Fruit fly (Drosophila melanogaster) whole organism, pupa: ENCODE results near the gene CG10694.

ENCODE experiments used
- CG10348 ChIP-seq: fragments of 200-800 bp; sonication (Bioruptor generic); IDR thresholded peaks from 2 replicates; pipeline ENCODE4 v1.3.6; 2022; ENCODE audit warnings: missing biosample characterization, missing genetic modification characterization
- CG15710 ChIP-seq: fragments of 200-800 bp; sonication (Bioruptor generic); optimal IDR thresholded peaks from 2 replicates; lab custom pipeline; 2018; ENCODE audit warnings: missing biosample characterization, mild to moderate bottlenecking, missing genetic modification characterization, moderate library complexity
- CG17806 ChIP-seq: fragments of 200-800 bp; sonication (Bioruptor generic); optimal IDR thresholded peaks from 2 replicates; lab custom pipeline; 2018; ENCODE audit warnings: missing biosample characterization, mild to moderate bottlenecking, missing genetic modification characterization, moderate library complexity
- CG32121 ChIP-seq: fragments of 200-800 bp; sonication (Bioruptor generic); IDR thresholded peaks from 2 replicates; pipeline ENCODE4 v1.3.6; 2022; ENCODE audit warnings: missing biosample characterization, missing genetic modification characterization
- CG4496 ChIP-seq: fragments of 200-800 bp; sonication (Bioruptor generic); IDR thresholded peaks from 3 replicates; pipeline ENCODE4 v1.3.6; 2022; ENCODE audit warnings: missing biosample characterization, missing genetic modification characterization
- CG8301 ChIP-seq: fragments of 200-800 bp; sonication (Bioruptor generic); optimal IDR thresholded peaks from 2 replicates; lab custom pipeline; 2018; ENCODE audit warnings: missing biosample characterization, mild to moderate bottlenecking, missing genetic modification characterization
- CG9948 ChIP-seq: fragments of 200-800 bp; sonication (Bioruptor generic); optimal IDR thresholded peaks from 2 replicates; lab custom pipeline; 2018; ENCODE audit warnings: missing biosample characterization, mild to moderate bottlenecking, missing genetic modification characterization, moderate library complexity
- Pif1A ChIP-seq: fragments of 200-800 bp; sonication (Bioruptor generic); optimal IDR thresholded peaks from 3 replicates; lab custom pipeline; 2016; ENCODE audit warnings: missing biosample characterization, missing genetic modification characterization
- Snoo ChIP-seq: fragments of 200-800 bp; sonication (Bioruptor generic); optimal IDR thresholded peaks from 3 replicates; lab custom pipeline; 2017; ENCODE audit warnings: missing biosample characterization, mild to moderate bottlenecking, missing genetic modification characterization, inconsistent platforms
- fd96Ca ChIP-seq: fragments of 200-800 bp; sonication (Bioruptor generic); IDR thresholded peaks from 3 replicates; pipeline ENCODE4 v1.3.6; 2022; ENCODE audit warnings: missing biosample characterization, missing genetic modification characterization
- gl ChIP-seq: fragments of 200-800 bp; sonication (Bioruptor generic); optimal IDR thresholded peaks from 2 replicates; lab custom pipeline; 2018; ENCODE audit warnings: missing biosample characterization, mild to moderate bottlenecking, missing genetic modification characterization

dm6 chr3R:24069965-24070364 lies 37.2 kb upstream of the CG10694 start:
- TF ChIP-seq CG10348 (GFP tag; lab: Robert Waterston, UW), result no peak
- no peak for TF ChIP-seq CG15710 (tag; lab: Kevin White, UChicago)
- TF ChIP-seq Pif1A (GFP tag; lab: Kevin White, UChicago), result no peak
- no peak for TF ChIP-seq CG9948
- no peak for TF ChIP-seq fd96Ca
- TF ChIP-seq CG32121, result no peak
- no peak for TF ChIP-seq Snoo (tag; lab: Kevin White, UChicago)
- TF ChIP-seq gl (tag; lab: Kevin White, UChicago), result no peak
- no peak for TF ChIP-seq CG4496 (GFP tag; lab: Robert Waterston, UW)
- no peak for TF ChIP-seq CG17806 (tag; lab: Kevin White, UChicago)
- no peak for TF ChIP-seq CG8301 (tag; lab: Kevin White, UChicago)
